Worm (Caenorhabditis elegans) whole organism, young adult: ENCODE results near the gene best-14.

Experiments used
- F10E7.11 ChIP-seq: sonication (generic microtip); optimal IDR thresholded peaks from 2 replicates; lab custom pipeline; 2017; ENCODE audit warnings: mild to moderate bottlenecking, missing genetic modification characterization, moderate library complexity, missing compliant biosample characterization
- F37B4.10 ChIP-seq: fragments of 200-800 bp; sonication (Bioruptor generic); IDR thresholded peaks from 2 replicates; pipeline ENCODE4 v1.3.6; 2022; ENCODE audit warnings: missing genetic modification characterization, missing compliant biosample characterization
- ZK185.1 ChIP-seq: sonication (generic microtip); optimal IDR thresholded peaks from 2 replicates; lab custom pipeline; 2016; ENCODE audit warnings: mild to moderate bottlenecking, missing genetic modification characterization, missing compliant biosample characterization; ENCODE audit not compliant: poor library complexity, severe bottlenecking
- ama-1 ChIP-seq, 3 experiments: fragments of 150-350 bp in 1 of 3; sonication (generic microtip) in 2 of 3; optimal IDR thresholded peaks; 2 replicates each; lab custom pipeline; 2014 to 2018; ENCODE audit warnings: missing biosample characterization in 2 of 3, missing genetic modification characterization in 2 of 3, missing genetic modification reagents in 2 of 3
- lir-1 ChIP-seq: fragments of 200-800 bp; sonication (Bioruptor generic); conservative IDR thresholded peaks from 2 replicates; pipeline ENCODE4 v1.3.6; 2022; ENCODE audit warnings: missing genetic modification reagents, missing genetic modification characterization, missing compliant biosample characterization
- nhr-27 ChIP-seq: fragments of 200-800 bp; sonication (Bioruptor generic); optimal IDR thresholded peaks from 2 replicates; lab custom pipeline; 2018; ENCODE audit warnings: mild to moderate bottlenecking, missing genetic modification characterization, moderate library complexity, missing compliant biosample characterization
- nhr-80 ChIP-seq: sonication (generic microtip); optimal IDR thresholded peaks from 2 replicates; lab custom pipeline; 2016; ENCODE audit warnings: missing genetic modification characterization, missing compliant biosample characterization
- pha-4 ChIP-seq: fragments of 150-350 bp; sonication (generic microtip); optimal IDR thresholded peaks from 2 replicates; lab custom pipeline; 2014; ENCODE audit warnings: missing biosample characterization, missing genetic modification reagents, missing genetic modification characterization
- rcor-1 ChIP-seq: fragments of 200-800 bp; sonication (Bioruptor generic); IDR thresholded peaks from 2 replicates; pipeline ENCODE4 v1.3.6; 2022; ENCODE audit warnings: missing genetic modification reagents, missing genetic modification characterization, missing compliant biosample characterization
- rpc-1 ChIP-seq, 2 experiments: fragments of 150-350 bp in 1 of 2; sonication (generic microtip) in 1 of 2; optimal IDR thresholded peaks; 2 replicates each; lab custom pipeline; 2014 to 2018; ENCODE audit warnings: missing biosample characterization in 1 of 2, missing genetic modification characterization in 1 of 2, missing genetic modification reagents in 1 of 2, missing genotype in 1 of 2

ce11 chrV:10539114-10539513 lies 18.7 kb upstream of the best-14 start, which contains the start of gene F25D1.8:
- TF ChIP-seq F37B4.10 (GFP tag; lab: Robert Waterston, UW) (no peak), ZK185.1 (tag; lab: Kevin White, UChicago) (no peak), lir-1 (GFP tag; lab: Robert Waterston, UW) (no peak), F10E7.11 (no peak), nhr-27 (tag; lab: Kevin White, UChicago) (no peak), nhr-80 (tag; lab: Kevin White, UChicago) (no peak), ama-1 (optimal IDR thresholded peaks at IDR 0.05; lab: Kevin White, UChicago) (no peak), ama-1 (GFP tag; optimal IDR thresholded peaks at IDR 0.05; lab: Kevin White, UChicago) (no peak), pha-4 (tag; lab: Kevin White, UChicago) (no peak), rcor-1 (no peak), rpc-1 (optimal IDR thresholded peaks at IDR 0.05; lab: Kevin White, UChicago) (no peak), rpc-1 (tag; optimal IDR thresholded peaks at IDR 0.05; lab: Kevin White, UChicago) (no peak)
